Fruit fly (Drosophila melanogaster): ENCODE measurements around the gene Crag.

Crag gene

DNA sequence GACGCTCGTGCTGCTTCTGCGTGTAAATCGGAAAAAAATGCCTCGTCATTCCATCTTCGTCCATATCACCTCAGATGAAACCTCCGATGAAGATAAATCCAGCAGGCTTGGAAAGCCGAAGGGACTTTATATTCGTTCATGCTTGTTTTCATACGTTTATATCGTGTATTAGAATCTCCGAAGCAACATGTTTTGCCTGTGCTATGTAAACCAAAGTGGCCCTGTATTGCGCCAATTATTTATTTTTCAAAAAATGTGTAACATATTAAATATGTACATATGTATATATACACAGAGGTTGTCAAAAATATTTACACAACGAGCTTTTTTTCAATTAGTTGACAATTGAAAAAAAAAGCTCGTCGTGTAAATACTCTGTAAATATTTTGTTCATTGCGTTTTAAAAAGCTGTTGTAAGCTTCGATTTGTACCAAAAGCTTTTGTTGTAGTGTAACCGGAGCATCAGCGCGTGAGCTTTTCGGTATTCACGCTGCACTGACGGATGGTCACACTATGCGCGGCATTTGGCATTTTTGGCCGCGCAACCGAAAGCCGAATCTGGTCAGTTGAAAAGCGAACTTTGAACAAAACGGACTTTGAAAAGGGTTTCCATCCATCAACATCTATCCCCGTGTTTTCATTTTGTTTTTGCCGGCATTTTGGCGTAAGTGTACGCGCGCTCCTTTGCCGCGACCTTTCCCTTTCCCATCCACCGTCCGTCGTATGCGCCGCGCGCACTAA, 17.9 kb upstream of the Crag start, which contains the start of gene CG12065 (continued):
- TF ChIP-seq bigmax (GFP tag; optimal IDR thresholded peaks at IDR 0.05), result no peak
- no peak for TF ChIP-seq CG8944 (GFP tag; optimal IDR thresholded peaks at IDR 0.05)
- TF ChIP-seq Hsf (GFP tag; optimal IDR thresholded peaks at IDR 0.05), result no peak
- no peak for TF ChIP-seq Poxn (GFP tag; IDR thresholded peaks at IDR 0.05)
- no peak for TF ChIP-seq CG9876 (GFP tag; optimal IDR thresholded peaks at IDR 0.05)
- TF ChIP-seq CG12659 (GFP tag; optimal IDR thresholded peaks at IDR 0.05), result peak; percentile 31
- peak; percentile 84 for TF ChIP-seq CG11504 (tag; optimal IDR thresholded peaks at IDR 0.05)
- 0 out of 3 replicates have a peak, but pooled peaks have one; percentile 60 for TF ChIP-seq ci (GFP tag; IDR thresholded peaks at IDR 0.05)
- no peak for TF ChIP-seq Xbp1 (GFP tag; optimal IDR thresholded peaks at IDR 0.05)
- TF ChIP-seq ash1 (GFP tag; optimal IDR thresholded peaks at IDR 0.05), result no peak
- TF ChIP-seq CG2712 (tag; optimal IDR thresholded peaks at IDR 0.05), result peak; percentile 39
- TF ChIP-seq Pdp1 (GFP tag; optimal IDR thresholded peaks at IDR 0.05), result peak in 1 of 2 experiments; percentile 26
- TF ChIP-seq Eip74EF (GFP tag; optimal IDR thresholded peaks at IDR 0.05), result peak in 1 of 2 experiments; percentile 34
- no peak for TF ChIP-seq CG14860 (GFP tag; IDR thresholded peaks at IDR 0.05; ENCODE audit: partially characterized antibody)
- TF ChIP-seq ranshi (GFP tag; IDR thresholded peaks at IDR 0.05), result peak; percentile 16; the same call in 1 of the 2 replicates
- TF ChIP-seq CG7963 (GFP tag; IDR thresholded peaks at IDR 0.05; ENCODE audit: partially characterized antibody), result no peak
- peak; percentile 94 for TF ChIP-seq CG9797 (GFP tag; optimal IDR thresholded peaks at IDR 0.05)
- TF ChIP-seq NfI (GFP tag; optimal IDR thresholded peaks at IDR 0.05), result no peak
- TF ChIP-seq Abd-B (GFP tag; optimal IDR thresholded peaks at IDR 0.05), result peak; percentile 32
- TF ChIP-seq CG7556 (GFP tag; optimal IDR thresholded peaks at IDR 0.05), result peak; percentile 41
- no peak for TF ChIP-seq ems (GFP tag; optimal IDR thresholded peaks at IDR 0.05)
- TF ChIP-seq CG11560 (tag; IDR thresholded peaks at IDR 0.05), result no peak
- TF ChIP-seq sima (GFP tag; optimal IDR thresholded peaks at IDR 0.05), result no peak
- TF ChIP-seq en (GFP tag; optimal IDR thresholded peaks at IDR 0.05), result no peak
- peak; percentile 96 for TF ChIP-seq Meics (GFP tag; optimal IDR thresholded peaks at IDR 0.05)
- TF ChIP-seq CG15479 (GFP tag; optimal IDR thresholded peaks at IDR 0.05), result no peak
- no peak for TF ChIP-seq CG18619 (GFP tag; optimal IDR thresholded peaks at IDR 0.05)
- TF ChIP-seq CG6765 (GFP tag; optimal IDR thresholded peaks at IDR 0.05), result no peak
- no peak for TF ChIP-seq Deaf1 (tag; optimal IDR thresholded peaks at IDR 0.05)
- TF ChIP-seq CG8089 (GFP tag; optimal IDR thresholded peaks at IDR 0.05), result no peak
- TF ChIP-seq Sox102F (GFP tag; optimal IDR thresholded peaks at IDR 0.05), result peak; percentile 76
- no peak for TF ChIP-seq repo (GFP tag; optimal IDR thresholded peaks at IDR 0.05)
- TF ChIP-seq Adf1 (GFP tag; IDR thresholded peaks at IDR 0.05), result no peak
- no peak for TF ChIP-seq CG3995 (GFP tag; optimal IDR thresholded peaks at IDR 0.05)
- TF ChIP-seq CG10147 (GFP tag; optimal IDR thresholded peaks at IDR 0.05), result no peak
- TF ChIP-seq Vsx1 (GFP tag; optimal IDR thresholded peaks at IDR 0.05), result peak; percentile 32
- TF ChIP-seq tap (tag; optimal IDR thresholded peaks at IDR 0.05), result peak; percentile 69
- peak; percentile 17 for TF ChIP-seq fd96Cb (tag; optimal IDR thresholded peaks at IDR 0.05)
- TF ChIP-seq CG14014 (GFP tag; IDR thresholded peaks at IDR 0.05), result peak; percentile 41; the same call in 1 of the 2 replicates
- peak; percentile 41 for TF ChIP-seq CG13894 (tag; optimal IDR thresholded peaks at IDR 0.05)
- TF ChIP-seq kay (GFP tag; optimal IDR thresholded peaks at IDR 0.05), result no peak
- peak; percentile 11 for TF ChIP-seq abd-A (tag; optimal IDR thresholded peaks at IDR 0.05)
- no peak for TF ChIP-seq chn (GFP tag; optimal IDR thresholded peaks at IDR 0.05)
- TF ChIP-seq Jarid2 (GFP tag; optimal IDR thresholded peaks at IDR 0.05), result peak; percentile 74
- TF ChIP-seq CHES-1-like (GFP tag; optimal IDR thresholded peaks at IDR 0.05), result no peak
- peak; percentile 63 for TF ChIP-seq CoRest (tag; optimal IDR thresholded peaks at IDR 0.05)
- TF ChIP-seq amos (GFP tag; IDR thresholded peaks at IDR 0.05; ENCODE audit: partially characterized antibody), result peak; percentile 56; the same call in 1 of the 2 replicates
- TF ChIP-seq Dp (GFP tag; optimal IDR thresholded peaks at IDR 0.05), result peak; percentile 88

All from whole organism, embryonic.